Worm (Caenorhabditis elegans): ENCODE results near the gene srx-114.

- TF ChIP-seq skn-1 (tag; optimal IDR thresholded peaks at IDR 0.05) (no peak), pqm-1 (tag; optimal IDR thresholded peaks at IDR 0.05) (no peak), nhr-11 (tag; optimal IDR thresholded peaks at IDR 0.05) (no peak)
These were observed 4.6 kb upstream of the srx-114 start, which contains the start of gene F07F6.1 for ce11 chrII:5437586-5437985.
